Fruit fly (Drosophila melanogaster) whole organism, embryonic: ENCODE measurements around the gene Cpr66Cb.

Experiments
- Aef1 ChIP-seq: fragments of 200-800 bp; sonication (Bioruptor generic); IDR thresholded peaks from 3 replicates; pipeline ENCODE4 v1.3.6; 2022; ENCODE audit warnings: missing biosample characterization, missing genetic modification characterization
- CG11696 ChIP-seq: fragments of 200-800 bp; sonication (Bioruptor generic); IDR thresholded peaks from 2 replicates; pipeline ENCODE4 v1.3.6; 2022; ENCODE audit warnings: missing biosample characterization, missing genetic modification characterization
- CG12236 ChIP-seq: fragments of 200-800 bp; sonication (Bioruptor generic); optimal IDR thresholded peaks from 2 replicates; lab custom pipeline; 2016; ENCODE audit warnings: missing biosample characterization, missing genetic modification characterization
- CkIIα-i1 ChIP-seq: fragments of 200-800 bp; sonication (Bioruptor generic); IDR thresholded peaks from 2 replicates; pipeline ENCODE4 v1.3.6; 2022; ENCODE audit warnings: missing biosample characterization, missing genetic modification characterization
- CrebB ChIP-seq: fragments of 200-800 bp; sonication (Bioruptor generic); optimal IDR thresholded peaks from 3 replicates; lab custom pipeline; 2018; ENCODE audit warnings: missing biosample characterization, mild to moderate bottlenecking, missing genetic modification characterization
- bcd ChIP-seq: fragments of 200-800 bp; sonication (Bioruptor generic); optimal IDR thresholded peaks from 2 replicates; lab custom pipeline; 2017; ENCODE audit warnings: missing biosample characterization, mild to moderate bottlenecking, missing genetic modification characterization
- chif ChIP-seq, 2 experiments: fragments of 200-800 bp; sonication (Bioruptor generic); optimal IDR thresholded peaks; 3 replicates each; lab custom pipeline; 2016; ENCODE audit warnings: missing biosample characterization in 2 of 2, missing genetic modification characterization in 2 of 2
- fd102C ChIP-seq: fragments of 200-800 bp; sonication (Bioruptor generic); optimal IDR thresholded peaks from 2 replicates; lab custom pipeline; 2018; ENCODE audit warnings: missing biosample characterization, mild to moderate bottlenecking, missing genetic modification characterization, moderate library complexity
- fru ChIP-seq: fragments of >200 bp; optimal IDR thresholded peaks from 2 replicates; lab custom pipeline; 2017
- ftz-f1 ChIP-seq: fragments of 200-800 bp; sonication (Bioruptor generic); optimal IDR thresholded peaks from 2 replicates; lab custom pipeline; 2016; ENCODE audit warnings: missing biosample characterization, missing genetic modification characterization
- lov ChIP-seq, 2 experiments: fragments of 200-800 bp in 1 of 2; fragments of >200 bp in 1 of 2; sonication (Bioruptor generic) in 1 of 2; IDR thresholded peaks in 1 of 2; optimal IDR thresholded peaks in 1 of 2; 2 replicates in 1 of 2; 3 replicates in 1 of 2; pipeline versions ENCODE4 v1.3.6 to Lab custom; 2017 to 2022; ENCODE audit warnings: missing biosample characterization in 1 of 2, missing genetic modification characterization in 1 of 2
- repo ChIP-seq: fragments of 200-800 bp; sonication (Bioruptor generic); optimal IDR thresholded peaks from 2 replicates; lab custom pipeline; 2016; ENCODE audit warnings: missing biosample characterization, missing genetic modification characterization

DNA sequence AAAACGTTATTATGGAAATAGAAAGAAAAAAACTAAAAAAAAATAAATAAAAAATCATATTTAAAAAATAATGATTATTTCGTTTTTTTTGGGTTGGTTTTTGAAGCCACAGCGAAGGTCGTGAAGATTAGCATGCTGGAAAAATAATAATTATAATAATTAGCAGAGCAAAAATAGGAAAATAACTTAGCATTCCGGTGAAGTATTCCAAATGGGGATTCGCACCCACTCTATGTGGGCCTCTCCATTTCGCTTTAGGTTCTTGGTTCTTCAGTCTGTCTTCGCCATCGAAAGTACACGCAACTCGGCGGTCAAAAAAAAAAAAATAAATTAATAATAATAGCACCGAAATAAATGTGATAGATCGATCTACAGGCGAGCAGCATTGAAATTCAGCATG is 8.2 kb upstream of the Cpr66Cb start, which contains the start of gene CG34462:
- TF ChIP-seq CG12236 (no peak), fru (lab: Kevin White, UChicago) (no peak), bcd (GFP tag; lab: Kevin White, UChicago) (no peak), ftz-f1 (no peak), chif (GFP tag; optimal IDR thresholded peaks at IDR 0.05; lab: Kevin White, UChicago) (no peak), lov (optimal IDR thresholded peaks at IDR 0.05; lab: Kevin White, UChicago) (no peak), lov (GFP tag; IDR thresholded peaks at IDR 0.05; lab: Robert Waterston, UW) (no peak), repo (GFP tag; lab: Kevin White, UChicago) (no peak), CrebB (tag; lab: Kevin White, UChicago) (no peak), fd102C (GFP tag; lab: Kevin White, UChicago) (no peak), CkIIα-i1 (GFP tag; lab: Robert Waterston, UW) (no peak), CG11696 (no peak), Aef1 (GFP tag; lab: Robert Waterston, UW) (no peak)
